Worm (Caenorhabditis elegans) whole organism, L2 larva: Measurements from ENCODE around the gene Y57G11C.46.
"Not testable (repeated sequence)": the region's sequence is repeated elsewhere in the genome, so short reads cannot be mapped to it uniquely, and the experiment has no call there.

Experiments
- elt-1 ChIP-seq: fragments of 150-350 bp; optimal IDR thresholded peaks from 2 replicates; lab custom pipeline; 2014; ENCODE audit warnings: missing biosample characterization, missing genetic modification characterization
- nhr-10 ChIP-seq: sonication (generic microtip); optimal IDR thresholded peaks from 2 replicates; lab custom pipeline; 2017; ENCODE audit warnings: missing biosample characterization, missing genetic modification characterization
- nhr-12 ChIP-seq: fragments of 150-350 bp; optimal IDR thresholded peaks from 2 replicates; lab custom pipeline; 2014; ENCODE audit warnings: missing biosample characterization, missing genetic modification characterization
- nhr-25 ChIP-seq: fragments of 150-350 bp; sonication (generic microtip); optimal IDR thresholded peaks from 3 replicates; lab custom pipeline; 2014; ENCODE audit warnings: missing biosample characterization, missing genetic modification characterization

- TF ChIP-seq nhr-10, elt-1, nhr-25, nhr-12 (tag; lab: Kevin White, UChicago): not testable (repeated sequence)
Measured at ce11 chrIV:14774454-14774853, 41.7 kb downstream of the Y57G11C.46 start, which contains the start of gene Y57G11C.51.
